Worm (Caenorhabditis elegans) whole organism, L3 larva: Measurements from ENCODE around the gene srw-26.
A peak's percentile ranks its signal among the peaks of the same experiment; 100 is the strongest.

ENCODE experiments used
- R02D3.7 ChIP-seq: fragments of 150-350 bp; optimal IDR thresholded peaks from 2 replicates; lab custom pipeline; 2014; ENCODE audit warnings: missing biosample characterization, missing genetic modification characterization
- aly-2 ChIP-seq: fragments of 150-350 bp; optimal IDR thresholded peaks from 2 replicates; lab custom pipeline; 2014; ENCODE audit warnings: missing biosample characterization, missing genetic modification characterization
- ama-1 ChIP-seq: fragments of 150-350 bp; optimal IDR thresholded peaks from 2 replicates; lab custom pipeline; 2018
- ceh-16 ChIP-seq: sonication (generic microtip); optimal IDR thresholded peaks from 2 replicates; lab custom pipeline; 2017; ENCODE audit warnings: missing biosample characterization, missing genetic modification characterization
- ceh-28 ChIP-seq: fragments of 150-350 bp; optimal IDR thresholded peaks from 2 replicates; lab custom pipeline; 2014; ENCODE audit warnings: missing biosample characterization, missing genetic modification reagents, missing genetic modification characterization
- ceh-82 ChIP-seq: fragments of 150-350 bp; optimal IDR thresholded peaks from 2 replicates; lab custom pipeline; 2014; ENCODE audit warnings: missing biosample characterization, missing genetic modification characterization
- ceh-9 ChIP-seq: sonication (generic microtip); optimal IDR thresholded peaks from 2 replicates; lab custom pipeline; 2018; ENCODE audit warnings: missing biosample characterization, missing genetic modification characterization
- daf-12 ChIP-seq: fragments of 150-350 bp; optimal IDR thresholded peaks from 2 replicates; lab custom pipeline; 2014; ENCODE audit warnings: missing biosample characterization, missing genetic modification reagents, missing genetic modification characterization
- egl-27 ChIP-seq: sonication (generic microtip); optimal IDR thresholded peaks from 4 replicates; lab custom pipeline; 2017; ENCODE audit warnings: missing biosample characterization, missing genetic modification reagents, missing genetic modification characterization
- egl-5 ChIP-seq: fragments of 150-350 bp; optimal IDR thresholded peaks from 2 replicates; lab custom pipeline; 2017; ENCODE audit warnings: missing biosample characterization, missing genetic modification reagents, missing genetic modification characterization, inconsistent platforms
- elt-1 ChIP-seq: fragments of 150-350 bp; optimal IDR thresholded peaks from 2 replicates; lab custom pipeline; 2014; ENCODE audit warnings: missing biosample characterization, missing genetic modification characterization
- elt-2 ChIP-seq: sonication (generic microtip); optimal IDR thresholded peaks from 2 replicates; lab custom pipeline; 2016; ENCODE audit warnings: missing genetic modification reagents, mild to moderate bottlenecking, missing genetic modification characterization, missing compliant biosample characterization
- fkh-10 ChIP-seq: sonication (generic microtip); optimal IDR thresholded peaks from 2 replicates; lab custom pipeline; 2017; ENCODE audit warnings: missing biosample characterization, missing genetic modification reagents, missing genetic modification characterization
- fkh-2 ChIP-seq: fragments of 150-350 bp; optimal IDR thresholded peaks from 2 replicates; lab custom pipeline; 2014; ENCODE audit warnings: missing biosample characterization, missing genetic modification reagents, missing genetic modification characterization
- fos-1 ChIP-seq: fragments of 150-350 bp; optimal IDR thresholded peaks from 2 replicates; lab custom pipeline; 2014; ENCODE audit warnings: missing biosample characterization, missing genetic modification characterization
- hmg-11 ChIP-seq: sonication (generic microtip); optimal IDR thresholded peaks from 2 replicates; lab custom pipeline; 2016; ENCODE audit warnings: missing genetic modification characterization, missing compliant biosample characterization
- jun-1 ChIP-seq: fragments of 150-350 bp; optimal IDR thresholded peaks from 2 replicates; lab custom pipeline; 2014; ENCODE audit warnings: missing biosample characterization, missing genetic modification reagents, missing genetic modification characterization
- lin-39 ChIP-seq: fragments of 150-350 bp; optimal IDR thresholded peaks from 2 replicates; lab custom pipeline; 2018; ENCODE audit warnings: missing biosample characterization, missing genetic modification reagents, missing genetic modification characterization
- lsy-12 ChIP-seq: sonication (generic microtip); optimal IDR thresholded peaks from 2 replicates; lab custom pipeline; 2016; ENCODE audit warnings: mild to moderate bottlenecking, missing genetic modification characterization, missing compliant biosample characterization
- mml-1 ChIP-seq: fragments of 150-350 bp; sonication (generic microtip); optimal IDR thresholded peaks from 3 replicates; lab custom pipeline; 2014; ENCODE audit warnings: missing biosample characterization, missing genetic modification characterization
- nfya-1 ChIP-seq: sonication (generic microtip); optimal IDR thresholded peaks from 2 replicates; lab custom pipeline; 2017; ENCODE audit warnings: missing genetic modification characterization, mild to moderate bottlenecking, missing compliant biosample characterization, antibody characterized with exemption, moderate library complexity; ENCODE audit not compliant: insufficient read depth
- nhr-11 ChIP-seq: fragments of 150-350 bp; optimal IDR thresholded peaks from 2 replicates; lab custom pipeline; 2014; ENCODE audit warnings: missing biosample characterization, missing genetic modification characterization
- nhr-12 ChIP-seq: fragments of 150-350 bp; optimal IDR thresholded peaks from 2 replicates; lab custom pipeline; 2014; ENCODE audit warnings: missing biosample characterization, missing genetic modification characterization
- nhr-25 ChIP-seq: sonication (generic microtip); optimal IDR thresholded peaks from 2 replicates; lab custom pipeline; 2017; ENCODE audit warnings: missing biosample characterization, missing genetic modification characterization
- nhr-28 ChIP-seq: fragments of 150-350 bp; optimal IDR thresholded peaks from 2 replicates; lab custom pipeline; 2014; ENCODE audit warnings: missing biosample characterization, missing genetic modification characterization
- nhr-43 ChIP-seq: sonication (generic microtip); optimal IDR thresholded peaks from 2 replicates; lab custom pipeline; 2016; ENCODE audit warnings: mild to moderate bottlenecking, missing genetic modification characterization, missing compliant biosample characterization; ENCODE audit not compliant: poor library complexity, severe bottlenecking
- nhr-67 ChIP-seq: fragments of 150-350 bp; optimal IDR thresholded peaks from 2 replicates; lab custom pipeline; 2014; ENCODE audit warnings: missing biosample characterization, missing genetic modification characterization
- nhr-76 ChIP-seq: fragments of 150-350 bp; sonication (generic microtip); optimal IDR thresholded peaks from 5 replicates; lab custom pipeline; 2014; ENCODE audit warnings: missing biosample characterization, missing genetic modification characterization
- nhr-77 ChIP-seq: fragments of 150-350 bp; optimal IDR thresholded peaks from 2 replicates; lab custom pipeline; 2014; ENCODE audit warnings: missing biosample characterization, missing genetic modification characterization
- pha-4 ChIP-seq: fragments of 150-350 bp; optimal IDR thresholded peaks from 2 replicates; lab custom pipeline; 2014; ENCODE audit warnings: missing biosample characterization, missing genetic modification reagents, missing genetic modification characterization
- pqm-1 ChIP-seq: fragments of 150-350 bp; optimal IDR thresholded peaks from 2 replicates; lab custom pipeline; 2017; ENCODE audit warnings: missing biosample characterization, missing genetic modification characterization, inconsistent platforms
- sea-2 ChIP-seq: fragments of 150-350 bp; sonication (generic microtip); optimal IDR thresholded peaks from 4 replicates; lab custom pipeline; 2014; ENCODE audit warnings: missing biosample characterization, missing genetic modification reagents, missing genetic modification characterization
- skn-1 ChIP-seq: fragments of 150-350 bp; optimal IDR thresholded peaks from 2 replicates; lab custom pipeline; 2014; ENCODE audit warnings: missing biosample characterization, missing genetic modification characterization
- snpc-4 ChIP-seq: fragments of 150-350 bp; optimal IDR thresholded peaks from 2 replicates; lab custom pipeline; 2014; ENCODE audit warnings: missing biosample characterization, missing genetic modification characterization
- tbx-2 ChIP-seq: sonication (generic microtip); optimal IDR thresholded peaks from 2 replicates; lab custom pipeline; 2016; ENCODE audit warnings: mild to moderate bottlenecking, missing genetic modification characterization, missing compliant biosample characterization
- unc-39 ChIP-seq: sonication (generic microtip); optimal IDR thresholded peaks from 4 replicates; lab custom pipeline; 2017; ENCODE audit warnings: missing biosample characterization, missing genetic modification characterization
- unc-62 ChIP-seq: fragments of 150-350 bp; sonication (generic microtip); optimal IDR thresholded peaks from 4 replicates; lab custom pipeline; 2014; ENCODE audit warnings: missing biosample characterization, missing genetic modification reagents, missing genetic modification characterization
- zag-1 ChIP-seq: fragments of 150-350 bp; optimal IDR thresholded peaks from 2 replicates; lab custom pipeline; 2014; ENCODE audit warnings: missing biosample characterization, missing genetic modification characterization
- ztf-11 ChIP-seq: fragments of 150-350 bp; optimal IDR thresholded peaks from 2 replicates; lab custom pipeline; 2014; ENCODE audit warnings: missing biosample characterization, missing genetic modification characterization
- ztf-4 ChIP-seq: fragments of 150-350 bp; optimal IDR thresholded peaks from 2 replicates; lab custom pipeline; 2014; ENCODE audit warnings: missing biosample characterization, missing genetic modification characterization

Gene srw-26

ce11 chrV:15913714-15914113 is 18.6 kb downstream of the srw-26 start, which contains the start of gene F35E8.7:
Gene F35E8.7, plus strand, starts transcription at chrV:15914014.
- TF ChIP-seq nhr-25 (tag; lab: Kevin White, UChicago) (no peak), nhr-12 (tag; lab: Kevin White, UChicago) (no peak), nhr-76 (tag; lab: Kevin White, UChicago) (no peak), pqm-1 (tag; lab: Kevin White, UChicago) (no peak), fos-1 (tag; lab: Kevin White, UChicago) (no peak), snpc-4 (no peak), nfya-1 (tag; lab: Kevin White, UChicago) (no peak), elt-1 (tag; lab: Kevin White, UChicago) (no peak), ceh-28 (tag; lab: Kevin White, UChicago) (no peak), egl-5 (no peak), ztf-4 (tag; lab: Kevin White, UChicago) (no peak), lsy-12 (tag; lab: Kevin White, UChicago) (no peak), pha-4 (tag; lab: Kevin White, UChicago) (no peak), ceh-9 (tag; lab: Kevin White, UChicago) (no peak), skn-1 (no peak)

DNA sequence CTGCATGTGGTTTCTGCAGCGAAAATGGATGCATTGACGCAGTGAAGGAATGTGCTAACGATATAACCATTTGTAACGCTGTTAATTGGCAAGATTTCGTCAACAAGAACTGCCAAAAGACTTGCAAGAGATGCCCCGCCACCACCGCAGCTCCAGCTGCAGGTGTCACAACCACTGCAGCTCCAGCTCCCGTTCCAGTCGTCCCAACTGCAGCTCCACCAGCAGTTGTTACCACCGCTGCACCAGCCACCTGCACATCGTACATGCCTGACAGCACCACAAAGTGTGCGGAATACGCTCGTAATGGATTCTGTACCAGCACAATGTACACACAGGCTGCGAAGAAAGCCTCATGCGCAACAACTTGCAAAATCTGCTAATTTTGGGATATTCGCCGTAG is 19.6 kb downstream of the srw-26 start:
- TF ChIP-seq zag-1 (tag; lab: Kevin White, UChicago) (no peak), elt-1 (tag; lab: Kevin White, UChicago) (no peak), ztf-11 (no peak), hmg-11 (tag; lab: Kevin White, UChicago) (no peak), nhr-77 (no peak), egl-27 (tag; lab: Kevin White, UChicago) (no peak), nhr-28 (tag; lab: Kevin White, UChicago) (no peak), ama-1 (lab: Kevin White, UChicago) (no peak), nfya-1 (tag; lab: Kevin White, UChicago) (no peak), nhr-67 (tag; lab: Kevin White, UChicago) (no peak), sea-2 (no peak), tbx-2 (no peak), ceh-9 (tag; lab: Kevin White, UChicago) (no peak)
- TF ChIP-seq, all 47 proteins: peak for 0

DNA sequence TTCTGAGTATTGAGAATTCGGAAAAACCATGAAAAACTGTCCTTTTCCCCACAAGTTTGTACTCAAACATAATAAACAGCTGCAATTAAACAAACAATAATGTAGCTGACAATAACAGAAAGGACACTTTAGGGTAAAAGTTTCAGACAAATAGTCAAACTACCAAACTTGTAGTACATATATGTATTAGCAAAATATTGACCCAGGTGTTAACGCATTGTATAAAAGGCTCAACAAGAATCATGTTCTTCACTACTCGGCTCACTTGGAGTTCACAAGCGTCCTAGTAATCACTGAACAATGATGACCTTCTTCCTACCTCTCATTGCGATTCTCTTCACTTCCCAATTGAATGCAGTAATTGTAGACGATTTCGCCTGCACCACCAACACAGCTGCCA is 20.4 kb downstream of the srw-26 start, which contains the start of gene F35E8.6:
F35E8.6 (plus strand) TSS at position 301 of the 400 bp plus-strand sequence.
- TF ChIP-seq skn-1, result no peak
- TF ChIP-seq nfya-1 (tag; lab: Kevin White, UChicago), result no peak
- TF ChIP-seq nhr-25 (tag; lab: Kevin White, UChicago), result no peak
- no peak for TF ChIP-seq nhr-28 (tag; lab: Kevin White, UChicago)
- no peak for TF ChIP-seq sea-2
- no peak for TF ChIP-seq tbx-2
- TF ChIP-seq aly-2 (tag; lab: Kevin White, UChicago), result no peak
- TF ChIP-seq jun-1, result no peak
- no peak for TF ChIP-seq pqm-1 (tag; lab: Kevin White, UChicago)
- TF ChIP-seq elt-2 (tag; lab: Kevin White, UChicago), result no peak
- no peak for TF ChIP-seq fkh-10 (GFP tag; lab: Kevin White, UChicago)
- no peak for TF ChIP-seq R02D3.7
- no peak for TF ChIP-seq fkh-2 (tag; lab: Kevin White, UChicago)
- TF ChIP-seq nhr-43 (tag; lab: Kevin White, UChicago), result no peak
- no peak for TF ChIP-seq ztf-4 (tag; lab: Kevin White, UChicago)

DNA sequence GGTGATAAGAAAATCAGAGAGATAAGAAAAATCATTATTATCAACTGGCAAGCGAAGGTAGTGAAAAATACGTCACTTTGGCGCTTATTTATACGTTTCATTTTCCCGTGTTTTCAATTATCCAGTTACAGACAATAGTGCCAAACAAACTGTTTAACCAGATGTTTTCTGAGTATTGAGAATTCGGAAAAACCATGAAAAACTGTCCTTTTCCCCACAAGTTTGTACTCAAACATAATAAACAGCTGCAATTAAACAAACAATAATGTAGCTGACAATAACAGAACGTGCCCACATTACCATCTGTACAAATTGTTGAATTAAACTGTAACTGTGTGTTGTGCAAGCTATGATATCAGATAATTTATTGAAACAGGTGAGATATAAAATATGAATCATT is 26.8 kb downstream of the srw-26 start, which contains the start of the genes F35E8.1 and F35E8.2:
F35E8.1 (minus strand) TSS at position 101 of the 400 bp plus-strand sequence.
F35E8.2 (plus strand) TSS at position 132 of the 400 bp plus-strand sequence.
- peak; percentile 27 for TF ChIP-seq elt-2 (tag; lab: Kevin White, UChicago)
- TF ChIP-seq, all 47 proteins: peak for 1; not testable (repeated sequence) for 46

- TF ChIP-seq sea-2, result no peak
- TF ChIP-seq lsy-12 (tag; lab: Kevin White, UChicago), result no peak
- TF ChIP-seq nhr-77, result no peak
Measured at ce11 chrV:15900564-15900963, 31.7 kb downstream of the srw-26 start.

DNA sequence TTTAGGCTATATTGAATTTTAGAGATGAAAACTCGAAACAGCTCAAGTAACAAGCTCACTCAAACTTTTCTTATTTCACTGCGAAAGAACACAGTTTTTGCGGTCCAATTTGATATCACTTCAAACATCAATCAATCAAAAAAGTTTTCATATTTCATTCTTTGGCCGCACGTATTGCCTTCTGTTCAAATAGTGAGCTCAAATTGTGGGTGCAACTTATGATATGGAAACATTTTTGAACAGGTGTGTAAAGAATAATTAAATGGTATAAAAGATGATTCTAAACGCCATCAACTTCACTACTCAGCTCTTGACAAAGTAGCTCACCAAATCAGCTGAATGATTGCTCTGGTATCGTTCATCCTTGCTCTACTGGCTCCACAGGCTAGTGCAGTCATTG is 32.6 kb downstream of the srw-26 start, which contains the start of gene T06C12.14:
T06C12.14 (plus strand) TSS at position 301 of the 400 bp plus-strand sequence.
- TF ChIP-seq lin-39, result no peak
- TF ChIP-seq daf-12 (tag; lab: Kevin White, UChicago), result no peak
- no peak for TF ChIP-seq nhr-43 (tag; lab: Kevin White, UChicago)
- TF ChIP-seq nhr-11 (tag; lab: Kevin White, UChicago), result no peak
- TF ChIP-seq lsy-12 (tag; lab: Kevin White, UChicago), result no peak
- TF ChIP-seq ceh-16 (tag; lab: Kevin White, UChicago), result no peak
- TF ChIP-seq ztf-4 (tag; lab: Kevin White, UChicago), result no peak
- no peak for TF ChIP-seq elt-1 (tag; lab: Kevin White, UChicago)
- TF ChIP-seq unc-39 (tag; lab: Kevin White, UChicago), result no peak
- no peak for TF ChIP-seq elt-2 (tag; lab: Kevin White, UChicago)
- no peak for TF ChIP-seq ceh-82 (tag; lab: Kevin White, UChicago)
- no peak for TF ChIP-seq jun-1
- TF ChIP-seq nhr-76 (tag; lab: Kevin White, UChicago), result no peak
- no peak for TF ChIP-seq skn-1
- TF ChIP-seq unc-62 (GFP tag; lab: Kevin White, UChicago), result no peak
- no peak for TF ChIP-seq nhr-12 (tag; lab: Kevin White, UChicago)
- no peak for TF ChIP-seq mml-1 (tag; lab: Kevin White, UChicago)
- no peak for TF ChIP-seq pqm-1 (tag; lab: Kevin White, UChicago)
